Worm (Caenorhabditis elegans): Measurements from ENCODE around the gene der-2.
A peak's percentile ranks its signal among the peaks of the same experiment; 100 is the strongest.

der-2 gene

DNA sequence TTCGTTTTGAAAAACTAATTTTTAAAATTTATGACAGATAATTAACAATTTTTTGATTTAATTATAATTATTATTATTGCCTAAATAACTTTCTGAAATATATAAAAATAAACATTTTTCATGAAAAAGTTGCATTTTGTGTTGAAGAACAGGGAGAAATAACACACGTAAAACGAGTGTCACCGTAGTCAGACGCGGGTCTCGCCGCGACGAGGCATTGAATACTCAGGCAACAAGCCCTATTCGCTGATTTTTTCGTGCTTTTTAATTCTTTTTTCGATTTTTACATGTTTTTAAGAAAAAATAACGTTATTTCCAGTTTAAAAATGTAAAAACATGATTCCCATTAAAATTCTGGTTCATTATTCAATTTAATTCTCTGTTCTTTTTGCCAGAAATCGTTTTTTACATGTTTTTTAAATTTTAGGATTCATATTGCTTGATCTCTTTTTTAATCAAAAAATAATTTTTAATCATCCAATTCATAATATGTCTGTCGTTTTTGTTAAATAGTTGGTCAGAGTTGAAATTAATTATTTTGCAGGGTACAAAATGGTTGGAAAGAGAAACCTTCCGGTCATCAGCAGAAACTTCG, 14.9 kb downstream of the der-2 start, which contains the start of gene rpl-6 (continued):
- TF ChIP-seq F33H1.4 (GFP tag; IDR thresholded peaks at IDR 0.05) (peak; percentile 98), D2030.7 (GFP tag; IDR thresholded peaks at IDR 0.05) (0 out of 2 replicates have a peak, but pooled peaks have one; percentile 44), snpc-3.4 (tag; optimal IDR thresholded peaks at IDR 0.05) (peak; percentile 85), madf-3 (GFP tag; IDR thresholded peaks at IDR 0.05) (peak; percentile 84), ceh-100 (GFP tag; IDR thresholded peaks at IDR 0.05) (peak; percentile 29; the same call in 1 of the 2 replicates), ccch-3 (GFP tag; optimal IDR thresholded peaks at IDR 0.05) (no peak), lin-35 (GFP tag; optimal IDR thresholded peaks at IDR 0.05) (peak in 1 of 3 experiments; percentile 86), Y67H2A.10 (GFP tag; conservative IDR thresholded peaks at IDR 0.05) (peak; percentile 59), pbrm-1 (GFP tag; IDR thresholded peaks at IDR 0.05) (peak; percentile 72), B0336.3 (GFP tag; IDR thresholded peaks at IDR 0.05) (no peak), tbp1 (GFP tag; optimal IDR thresholded peaks at IDR 0.05) (peak; percentile 57), mcd-1 (GFP tag; IDR thresholded peaks at IDR 0.05) (peak; percentile 81), chd-7 (tag; optimal IDR thresholded peaks at IDR 0.05) (no peak), snpc-4 (GFP tag; optimal IDR thresholded peaks at IDR 0.05) (no peak), snpc-4 (tag; optimal IDR thresholded peaks at IDR 0.05) (peak; percentile 49 to 76 (median 62)), rpc-1 (optimal IDR thresholded peaks at IDR 0.05) (no peak), rpc-1 (tag; optimal IDR thresholded peaks at IDR 0.05) (no peak), ama-1 (optimal IDR thresholded peaks at IDR 0.05) (peak; percentile 2), ama-1 (GFP tag; optimal IDR thresholded peaks at IDR 0.05) (peak in 1 of 2 experiments; percentile 29), xnd-1 (tag; optimal IDR thresholded peaks at IDR 0.05) (peak; percentile 1), madf-10 (tag; optimal IDR thresholded peaks at IDR 0.05) (peak; percentile 4), attf-5 (GFP tag; optimal IDR thresholded peaks at IDR 0.05) (peak; percentile 64), lsy-27 (tag; optimal IDR thresholded peaks at IDR 0.05; ENCODE audit: borderline replicate concordance, insufficient read depth) (peak; percentile 16), snpc-1.1 (tag; optimal IDR thresholded peaks at IDR 0.05; ENCODE audit: insufficient read depth) (peak; percentile 37), ztf-3 (GFP tag; optimal IDR thresholded peaks at IDR 0.05) (no peak)

DNA sequence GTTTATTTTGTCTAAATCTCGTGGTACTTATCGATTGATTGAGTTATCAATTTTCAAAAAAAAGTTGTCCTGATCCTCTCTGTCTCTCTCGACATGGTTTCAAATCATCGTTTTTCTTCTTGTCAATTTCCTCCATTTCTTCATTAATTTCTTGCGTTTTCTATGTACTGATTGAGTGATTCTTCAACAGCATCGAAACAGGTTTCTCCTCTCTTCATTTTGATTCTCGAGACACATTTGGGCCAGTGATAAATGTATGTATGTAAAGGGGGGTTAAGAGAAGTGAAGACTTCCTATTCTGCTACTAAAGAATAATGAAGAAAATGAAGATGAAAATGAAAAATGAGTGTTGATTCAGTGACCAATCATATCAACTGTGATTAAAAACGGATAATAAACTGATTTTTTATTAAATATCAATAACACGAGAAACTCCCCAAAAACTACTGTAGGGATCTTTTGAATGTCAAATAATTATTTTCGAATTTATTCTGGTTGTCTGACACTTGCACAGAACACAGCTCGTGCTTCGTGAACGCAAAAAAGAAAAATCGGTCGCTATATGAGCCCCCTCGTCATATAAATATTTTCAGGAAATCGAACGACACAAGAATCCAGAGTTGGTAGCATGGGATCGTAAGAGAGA, 19.7 kb downstream of the der-2 start:
- peak; percentile 26 for TF ChIP-seq somi-1 (GFP tag; optimal IDR thresholded peaks at IDR 0.05)
- TF ChIP-seq lin-40 (tag; optimal IDR thresholded peaks at IDR 0.05), result peak; percentile 20
- no peak for TF ChIP-seq egl-18 (GFP tag; IDR thresholded peaks at IDR 0.05)
- no peak for TF ChIP-seq F23B12.7 (tag; optimal IDR thresholded peaks at IDR 0.05; ENCODE audit: insufficient read depth)

DNA sequence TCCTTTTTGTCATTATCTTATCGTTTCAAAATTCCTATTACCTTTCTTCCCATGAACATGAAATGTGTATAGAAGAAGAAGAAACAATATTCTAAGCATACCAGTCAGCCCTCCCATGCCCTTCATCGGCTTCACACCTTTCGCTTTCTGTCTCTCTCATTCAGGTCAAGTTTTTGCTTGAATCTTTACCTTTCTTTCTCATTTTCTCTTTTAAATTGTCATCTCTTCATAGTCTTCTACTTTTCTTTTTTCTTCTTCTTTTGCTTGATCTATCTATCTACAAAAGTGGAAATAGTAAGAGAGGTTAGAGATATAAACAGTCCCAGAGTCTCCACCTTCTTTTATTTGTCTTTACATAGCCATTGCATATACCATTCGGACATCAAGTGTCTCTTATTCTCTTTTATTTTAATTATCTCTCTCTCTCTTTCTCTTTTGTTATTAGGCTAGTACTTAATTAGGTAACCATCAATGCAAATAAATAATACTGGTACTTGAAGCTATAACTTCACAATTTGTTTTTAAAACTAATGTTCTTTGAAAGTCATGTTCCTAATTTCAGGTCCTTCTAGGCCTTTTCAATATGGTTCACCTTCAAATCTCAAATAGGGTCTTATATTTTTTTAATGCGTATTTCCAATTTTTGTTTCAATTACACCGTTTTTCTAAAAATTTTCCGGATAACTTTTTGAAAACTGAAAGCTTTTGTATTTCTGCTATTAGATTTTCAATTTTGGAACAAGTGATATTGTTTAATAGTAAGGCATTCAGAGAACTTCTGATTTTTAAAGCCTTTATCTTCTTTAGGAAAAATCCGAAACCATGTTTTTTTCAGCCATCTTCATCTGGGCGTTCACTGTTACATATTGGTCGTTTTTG, 21.3 kb downstream of the der-2 start, which contains the start of gene dpy-31:
Gene dpy-31, plus strand, starts transcription at position 829 of the 879 bp plus-strand sequence.
- TF ChIP-seq aptf-2 (GFP tag; conservative IDR thresholded peaks at IDR 0.05), result no peak
- TF ChIP-seq T26A5.8 (tag; optimal IDR thresholded peaks at IDR 0.05), result no peak
- TF ChIP-seq fkh-3 (tag; optimal IDR thresholded peaks at IDR 0.05), result no peak
- TF ChIP-seq hsf-1 (GFP tag; IDR thresholded peaks at IDR 0.05), result no peak
